Worm (Caenorhabditis elegans): ENCODE measurements around the gene snt-7.
A peak's percentile ranks its signal among the peaks of the same experiment; 100 is the strongest.

The snt-7 gene

ce11 chrX:15241169-15241568, 42.2 kb upstream of the snt-7 start:
- TF ChIP-seq tbx-2 (tag; optimal IDR thresholded peaks at IDR 0.05) (no peak), elt-2 (tag; optimal IDR thresholded peaks at IDR 0.05) (peak; percentile 1), efl-1 (optimal IDR thresholded peaks at IDR 0.05) (no peak), efl-1 (GFP tag; optimal IDR thresholded peaks at IDR 0.05 in 1 of 2) (peak in 1 of 2 experiments; percentile 67), egl-27 (tag; optimal IDR thresholded peaks at IDR 0.05) (no peak)

ce11 chrX:15236036-15236435, 37.1 kb upstream of the snt-7 start:
- TF ChIP-seq aha-1 (tag; optimal IDR thresholded peaks at IDR 0.05) = no peak
- peak in 1 of 6 experiments; percentile 38 for TF ChIP-seq elt-3 (tag; optimal IDR thresholded peaks at IDR 0.05)
- TF ChIP-seq snu-23 (GFP tag; optimal IDR thresholded peaks at IDR 0.05) = peak; percentile 63
- peak; percentile 28; the same call in 1 of the 2 replicates for TF ChIP-seq nhr-19 (GFP tag; conservative IDR thresholded peaks at IDR 0.05)
- no peak for TF ChIP-seq nhr-11 (tag; optimal IDR thresholded peaks at IDR 0.05)
- TF ChIP-seq ama-1 (optimal IDR thresholded peaks at IDR 0.05) = no peak
- no peak for TF ChIP-seq ztf-11 (tag; optimal IDR thresholded peaks at IDR 0.05)
- no peak for TF ChIP-seq Y116A8C.19 (tag; optimal IDR thresholded peaks at IDR 0.05; ENCODE audit: borderline replicate concordance)
- peak; percentile 52 for TF ChIP-seq rnt-1 (tag; optimal IDR thresholded peaks at IDR 0.05)
- TF ChIP-seq hlh-17 (GFP tag; optimal IDR thresholded peaks at IDR 0.05; ENCODE audit: borderline replicate concordance) = no peak
- peak; percentile 50 for TF ChIP-seq nhr-20 (tag; optimal IDR thresholded peaks at IDR 0.05)
- peak in 1 of 2 experiments; percentile 53 for TF ChIP-seq lin-35 (GFP tag; optimal IDR thresholded peaks at IDR 0.05)
- peak; percentile 23 for TF ChIP-seq lin-14 (GFP tag; optimal IDR thresholded peaks at IDR 0.05)
- no peak for TF ChIP-seq sup-37 (GFP tag; optimal IDR thresholded peaks at IDR 0.05)
- TF ChIP-seq zip-4 (GFP tag; optimal IDR thresholded peaks at IDR 0.05) = no peak
- TF ChIP-seq nhr-90 (tag; optimal IDR thresholded peaks at IDR 0.05; ENCODE audit: poor library complexity) = peak; percentile 15
- TF ChIP-seq swsn-7 (tag; optimal IDR thresholded peaks at IDR 0.05) = no peak
- peak; percentile 53 for TF ChIP-seq nhr-71 (tag; optimal IDR thresholded peaks at IDR 0.05)
- TF ChIP-seq dsc-1 (tag; optimal IDR thresholded peaks at IDR 0.05) = no peak
- peak; percentile 36 for TF ChIP-seq nhr-47 (tag; optimal IDR thresholded peaks at IDR 0.05)
- TF ChIP-seq pag-3 (tag; optimal IDR thresholded peaks at IDR 0.05; ENCODE audit: borderline replicate concordance, insufficient read depth) = no peak
- TF ChIP-seq F16B12.6 (tag; optimal IDR thresholded peaks at IDR 0.05) = no peak
- TF ChIP-seq efl-1 (optimal IDR thresholded peaks at IDR 0.05) = no peak
- peak in 1 of 2 experiments; percentile 47 for TF ChIP-seq efl-1 (GFP tag; optimal IDR thresholded peaks at IDR 0.05 in 1 of 2)
- peak in 1 of 2 experiments; percentile 28 for TF ChIP-seq mdl-1 (tag; optimal IDR thresholded peaks at IDR 0.05)

- TF ChIP-seq elt-2 (tag; optimal IDR thresholded peaks at IDR 0.05) (no peak), hlh-4 (tag; optimal IDR thresholded peaks at IDR 0.05) (no peak), lin-14 (GFP tag; optimal IDR thresholded peaks at IDR 0.05) (peak; percentile 56), blmp-1 (tag; optimal IDR thresholded peaks at IDR 0.05) (peak; percentile 50), dsc-1 (tag; optimal IDR thresholded peaks at IDR 0.05) (no peak), nhr-85 (tag) (peak; percentile 60), snu-23 (GFP tag; optimal IDR thresholded peaks at IDR 0.05) (peak; percentile 20), rnt-1 (tag; optimal IDR thresholded peaks at IDR 0.05) (no peak), pag-3 (tag; optimal IDR thresholded peaks at IDR 0.05; ENCODE audit: borderline replicate concordance, insufficient read depth) (no peak), lin-35 (GFP tag; optimal IDR thresholded peaks at IDR 0.05) (peak in 1 of 2 experiments; percentile 9)
Measured at ce11 chrX:15233684-15234083, 34.7 kb upstream of the snt-7 start.

ce11 chrX:15231800-15232199, 32.8 kb upstream of the snt-7 start:
- TF ChIP-seq ama-1 (optimal IDR thresholded peaks at IDR 0.05) (no peak), C16A3.4 (tag; optimal IDR thresholded peaks at IDR 0.05) (no peak), dsc-1 (tag; optimal IDR thresholded peaks at IDR 0.05) (no peak), xbp-1 (tag; optimal IDR thresholded peaks at IDR 0.05) (no peak), blmp-1 (tag; optimal IDR thresholded peaks at IDR 0.05) (no peak), hlh-4 (tag; optimal IDR thresholded peaks at IDR 0.05) (no peak), aha-1 (tag; optimal IDR thresholded peaks at IDR 0.05) (no peak), hpl-2 (GFP tag; optimal IDR thresholded peaks at IDR 0.05) (no peak), grh-1 (GFP tag; IDR thresholded peaks at IDR 0.05) (no peak), nhr-11 (tag; optimal IDR thresholded peaks at IDR 0.05) (no peak), mdl-1 (tag; optimal IDR thresholded peaks at IDR 0.05) (no peak), efl-3 (GFP tag; optimal IDR thresholded peaks at IDR 0.05) (no peak), fkh-10 (GFP tag; optimal IDR thresholded peaks at IDR 0.05) (no peak), fos-1 (tag; optimal IDR thresholded peaks at IDR 0.05) (no peak), egl-27 (tag; optimal IDR thresholded peaks at IDR 0.05) (no peak)

All from whole organism, L1 larva.